Worm (Caenorhabditis elegans) whole organism, L4 larva: ENCODE measurements around the gene C54G7.1.

Source experiments
- F10B5.3 ChIP-seq: sonication (generic microtip); optimal IDR thresholded peaks from 2 replicates; lab custom pipeline; 2016; ENCODE audit warnings: mild to moderate bottlenecking, missing genetic modification characterization, missing compliant biosample characterization
- F49E8.2 ChIP-seq: sonication (generic microtip); optimal IDR thresholded peaks from 2 replicates; lab custom pipeline; 2016; ENCODE audit warnings: missing compliant biosample characterization, mild to moderate bottlenecking, missing genetic modification characterization, borderline replicate concordance
- Y105C5A.15 ChIP-seq: fragments of 200-800 bp; sonication (Bioruptor generic); IDR thresholded peaks from 2 replicates; pipeline ENCODE4 v1.3.6; 2022; ENCODE audit warnings: missing genetic modification characterization, missing compliant biosample characterization
- aha-1 ChIP-seq: fragments of 150-350 bp; peaks from one replicate; lab custom pipeline; 2014; ENCODE audit warnings: missing biosample characterization, missing genetic modification characterization
- ama-1 ChIP-seq: fragments of 150-350 bp; optimal IDR thresholded peaks from 2 replicates; lab custom pipeline; 2014; ENCODE audit warnings: inconsistent platforms, mixed read lengths
- cey-2 ChIP-seq: sonication (generic microtip); optimal IDR thresholded peaks from 3 replicates; lab custom pipeline; 2017; ENCODE audit warnings: missing genetic modification characterization, mild to moderate bottlenecking, missing compliant biosample characterization, antibody characterized with exemption, borderline replicate concordance; ENCODE audit not compliant: insufficient read depth
- daf-8 ChIP-seq: fragments of 200-800 bp; sonication (Bioruptor generic); IDR thresholded peaks from 2 replicates; pipeline ENCODE4 v1.3.6; 2022; ENCODE audit warnings: missing genetic modification characterization, missing compliant biosample characterization
- dmd-6 ChIP-seq: fragments of 200-800 bp; sonication (Bioruptor generic); IDR thresholded peaks from 2 replicates; pipeline ENCODE4 v1.3.6; 2022; ENCODE audit warnings: missing genetic modification reagents, missing genetic modification characterization, missing compliant biosample characterization
- dve-1 ChIP-seq: sonication (generic microtip); optimal IDR thresholded peaks from 2 replicates; lab custom pipeline; 2017; ENCODE audit warnings: antibody characterized with exemption, mild to moderate bottlenecking, missing genetic modification characterization, missing compliant biosample characterization; ENCODE audit not compliant: insufficient read depth
- fkh-10 ChIP-seq: fragments of 150-350 bp; optimal IDR thresholded peaks from 2 replicates; lab custom pipeline; 2014; ENCODE audit warnings: missing biosample characterization, missing genetic modification reagents, missing genetic modification characterization
- gei-8 ChIP-seq: fragments of 200-800 bp; sonication (Bioruptor generic); optimal IDR thresholded peaks from 2 replicates; lab custom pipeline; 2018; ENCODE audit warnings: mild to moderate bottlenecking, missing genetic modification characterization, missing compliant biosample characterization
- hlh-30 ChIP-seq: sonication (generic microtip); optimal IDR thresholded peaks from 2 replicates; lab custom pipeline; 2017; ENCODE audit warnings: antibody characterized with exemption, mild to moderate bottlenecking, missing genetic modification characterization, missing compliant biosample characterization; ENCODE audit not compliant: insufficient read depth
- lim-7 ChIP-seq: fragments of 200-800 bp; sonication (Bioruptor generic); IDR thresholded peaks from 2 replicates; pipeline ENCODE4 v1.3.6; 2022; ENCODE audit warnings: missing genetic modification characterization, missing compliant biosample characterization
- lin-1 ChIP-seq: fragments of 200-800 bp; sonication (Bioruptor generic); IDR thresholded peaks from 2 replicates; pipeline ENCODE4 v1.3.6; 2022; ENCODE audit warnings: missing genetic modification reagents, missing genetic modification characterization, missing compliant biosample characterization
- madf-9 ChIP-seq: fragments of 200-800 bp; sonication (Bioruptor generic); conservative IDR thresholded peaks from 2 replicates; pipeline ENCODE4 v1.3.6; 2022; ENCODE audit warnings: missing genetic modification reagents, missing genetic modification characterization, missing compliant biosample characterization
- mes-2 ChIP-seq: sonication (generic microtip); optimal IDR thresholded peaks from 2 replicates; lab custom pipeline; 2016; ENCODE audit warnings: missing genotype, mild to moderate bottlenecking, missing genetic modification characterization, missing compliant biosample characterization; ENCODE audit not compliant: poor library complexity, severe bottlenecking
- nhr-10 ChIP-seq: fragments of 150-350 bp; optimal IDR thresholded peaks from 2 replicates; lab custom pipeline; 2014; ENCODE audit warnings: missing biosample characterization, missing genetic modification characterization
- nhr-11 ChIP-seq: fragments of 150-350 bp; optimal IDR thresholded peaks from 2 replicates; lab custom pipeline; 2014; ENCODE audit warnings: missing biosample characterization, missing genetic modification characterization
- nhr-111 ChIP-seq: fragments of 200-800 bp; sonication (Bioruptor generic); optimal IDR thresholded peaks from 2 replicates; lab custom pipeline; 2018; ENCODE audit warnings: mild to moderate bottlenecking, missing genetic modification characterization, missing compliant biosample characterization
- nhr-237 ChIP-seq: sonication (generic microtip); optimal IDR thresholded peaks from 2 replicates; lab custom pipeline; 2017; ENCODE audit warnings: missing biosample characterization, missing genetic modification characterization
- nhr-25 ChIP-seq: sonication (generic microtip); optimal IDR thresholded peaks from 2 replicates; lab custom pipeline; 2017; ENCODE audit warnings: missing genetic modification characterization, mild to moderate bottlenecking, missing compliant biosample characterization, antibody characterized with exemption, moderate library complexity, borderline replicate concordance; ENCODE audit not compliant: insufficient read depth
- nhr-42 ChIP-seq: fragments of 200-800 bp; sonication (Bioruptor generic); IDR thresholded peaks from 2 replicates; pipeline ENCODE4 v1.3.6; 2022; ENCODE audit warnings: missing genetic modification characterization, missing compliant biosample characterization
- nhr-6 ChIP-seq: fragments of 150-350 bp; optimal IDR thresholded peaks from 2 replicates; lab custom pipeline; 2014; ENCODE audit warnings: missing biosample characterization, missing genetic modification characterization
- pqm-1 ChIP-seq: sonication (generic microtip); optimal IDR thresholded peaks from 2 replicates; lab custom pipeline; 2017; ENCODE audit warnings: missing biosample characterization, missing genetic modification characterization
- saeg-2 ChIP-seq: fragments of 200-800 bp; sonication (Bioruptor generic); IDR thresholded peaks from 2 replicates; pipeline ENCODE4 v1.3.6; 2022; ENCODE audit warnings: missing genetic modification reagents, missing genetic modification characterization, missing compliant biosample characterization
- skn-1 ChIP-seq: fragments of 150-350 bp; optimal IDR thresholded peaks from 2 replicates; lab custom pipeline; 2014; ENCODE audit warnings: missing biosample characterization, missing genetic modification characterization
- tra-1 ChIP-seq: fragments of 200-800 bp; sonication (Bioruptor generic); IDR thresholded peaks from 2 replicates; pipeline ENCODE4 v1.3.6; 2022; ENCODE audit warnings: missing genetic modification reagents, missing genetic modification characterization, missing compliant biosample characterization
- unc-130 ChIP-seq: sonication (generic microtip); optimal IDR thresholded peaks from 2 replicates; lab custom pipeline; 2016; ENCODE audit warnings: missing genetic modification reagents, missing genetic modification characterization, missing compliant biosample characterization
- unc-62 ChIP-seq, 3 experiments: fragments of 150-350 bp in 1 of 3; sonication (generic microtip); optimal IDR thresholded peaks in 2 of 3; peaks in 1 of 3; 1 replicate in 1 of 3; 2 replicates in 2 of 3; lab custom pipeline; 2014 to 2017; ENCODE audit warnings: missing biosample characterization in 3 of 3, missing genetic modification characterization in 3 of 3, missing genetic modification reagents in 3 of 3, missing genotype in 1 of 3
- zag-1 ChIP-seq: fragments of 150-350 bp; optimal IDR thresholded peaks from 2 replicates; lab custom pipeline; 2014; ENCODE audit warnings: missing biosample characterization, missing genetic modification characterization
- zfp-2 ChIP-seq: sonication (generic microtip); optimal IDR thresholded peaks from 2 replicates; lab custom pipeline; 2016; ENCODE audit warnings: mild to moderate bottlenecking, missing genetic modification characterization, missing compliant biosample characterization
- zfp-3 ChIP-seq: fragments of 200-800 bp; sonication (Bioruptor generic); conservative IDR thresholded peaks from 2 replicates; pipeline ENCODE4 v1.3.6; 2022; ENCODE audit warnings: missing genetic modification reagents, missing genetic modification characterization, missing compliant biosample characterization

The C54G7.1 gene

DNA sequence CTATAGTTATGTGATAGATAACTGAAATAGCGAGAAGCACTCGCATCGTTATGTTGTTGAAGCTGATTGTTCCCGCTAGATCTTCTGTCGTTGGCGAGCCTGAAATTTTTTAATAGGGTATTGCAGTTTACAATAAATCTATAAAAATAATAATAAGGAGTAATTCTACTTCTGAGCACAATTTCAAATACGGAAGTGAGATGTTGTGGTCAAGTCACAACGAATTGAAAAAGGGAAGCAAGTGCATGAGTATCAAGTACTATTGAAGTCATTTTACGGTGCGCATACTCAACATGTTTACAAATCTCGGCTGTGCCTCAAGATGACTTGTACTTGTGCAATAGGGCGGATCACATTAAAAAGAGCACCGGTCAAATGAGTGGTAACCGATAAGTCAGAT lies 5.3 kb upstream of the C54G7.1 start, which contains the start of gene lgx-1:
lgx-1 (minus strand) TSS at position 101 of the 400 bp plus-strand sequence.
- TF ChIP-seq zfp-2 (tag; lab: Kevin White, UChicago) (no peak), unc-130 (GFP tag; lab: Kevin White, UChicago) (no peak), nhr-42 (GFP tag; lab: Robert Waterston, UW) (no peak), hlh-30 (tag; lab: Kevin White, UChicago) (no peak), skn-1 (tag; lab: Kevin White, UChicago) (no peak), saeg-2 (GFP tag; lab: Robert Waterston, UW) (no peak), lin-1 (GFP tag; lab: Robert Waterston, UW) (no peak)

DNA sequence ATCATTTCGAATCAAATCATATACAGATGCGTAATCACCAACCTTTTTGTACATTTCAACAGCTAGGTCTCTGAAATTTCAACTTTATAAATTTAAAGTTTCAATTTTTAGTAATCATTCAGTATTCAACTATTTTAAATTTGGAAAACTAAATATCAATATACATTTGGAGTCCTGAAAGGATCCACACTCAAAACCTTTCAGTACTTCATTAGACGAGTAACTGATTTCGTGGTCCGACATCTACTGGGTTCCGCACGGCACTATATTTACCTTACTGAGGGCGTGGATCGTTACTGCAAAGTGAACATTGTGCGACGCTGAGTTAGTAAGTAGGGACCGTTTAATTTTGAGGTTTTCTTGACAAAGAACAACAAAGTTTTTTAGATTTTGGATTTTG lies 4.1 kb downstream of the C54G7.1 start:
- TF ChIP-seq Y105C5A.15 (GFP tag; lab: Robert Waterston, UW), result no peak
- TF ChIP-seq lim-7 (GFP tag; lab: Robert Waterston, UW), result no peak
- no peak for TF ChIP-seq cey-2
- no peak for TF ChIP-seq fkh-10 (GFP tag; lab: Kevin White, UChicago)
- no peak for TF ChIP-seq mes-2 (tag; lab: Kevin White, UChicago)
- no peak for TF ChIP-seq nhr-10 (tag; lab: Kevin White, UChicago)
- no peak for TF ChIP-seq ama-1 (lab: Kevin White, UChicago)
- TF ChIP-seq nhr-237, result no peak
- no peak for TF ChIP-seq madf-9 (GFP tag; lab: Robert Waterston, UW)
- TF ChIP-seq zag-1 (tag; lab: Kevin White, UChicago), result no peak
- TF ChIP-seq nhr-111 (GFP tag; lab: Kevin White, UChicago), result no peak

DNA sequence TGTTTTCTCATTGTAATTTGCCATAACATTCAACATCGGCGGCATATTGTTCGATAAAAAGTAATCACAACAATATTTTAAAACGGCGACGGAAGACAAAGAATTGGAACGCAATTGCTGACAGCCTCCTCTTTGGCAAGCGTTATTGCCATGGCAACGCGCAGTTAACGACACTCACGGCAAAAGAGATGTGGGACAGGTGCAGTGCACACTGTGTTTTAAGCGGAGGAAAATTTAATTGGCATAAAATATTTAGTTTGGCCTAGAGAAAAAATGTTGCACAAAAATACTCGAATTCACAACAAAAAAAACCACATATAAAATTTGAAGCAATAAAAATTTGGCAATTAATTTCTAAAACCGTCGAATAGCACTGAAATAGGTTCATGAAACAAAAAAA lies 8.9 kb downstream of the C54G7.1 start, which contains the start of gene ifta-1:
ifta-1 (minus strand) TSS at position 101 of the 400 bp plus-strand sequence.
- no peak for TF ChIP-seq tra-1
- no peak for TF ChIP-seq nhr-25 (tag; lab: Kevin White, UChicago)
- TF ChIP-seq nhr-6, result no peak
- TF ChIP-seq F49E8.2 (tag; lab: Kevin White, UChicago), result no peak
- TF ChIP-seq daf-8 (GFP tag; lab: Robert Waterston, UW), result no peak
- TF ChIP-seq dve-1 (tag; lab: Kevin White, UChicago), result no peak
- TF ChIP-seq aha-1, result peak; percentile 19
- TF ChIP-seq, all 104 proteins: peak for 1

DNA sequence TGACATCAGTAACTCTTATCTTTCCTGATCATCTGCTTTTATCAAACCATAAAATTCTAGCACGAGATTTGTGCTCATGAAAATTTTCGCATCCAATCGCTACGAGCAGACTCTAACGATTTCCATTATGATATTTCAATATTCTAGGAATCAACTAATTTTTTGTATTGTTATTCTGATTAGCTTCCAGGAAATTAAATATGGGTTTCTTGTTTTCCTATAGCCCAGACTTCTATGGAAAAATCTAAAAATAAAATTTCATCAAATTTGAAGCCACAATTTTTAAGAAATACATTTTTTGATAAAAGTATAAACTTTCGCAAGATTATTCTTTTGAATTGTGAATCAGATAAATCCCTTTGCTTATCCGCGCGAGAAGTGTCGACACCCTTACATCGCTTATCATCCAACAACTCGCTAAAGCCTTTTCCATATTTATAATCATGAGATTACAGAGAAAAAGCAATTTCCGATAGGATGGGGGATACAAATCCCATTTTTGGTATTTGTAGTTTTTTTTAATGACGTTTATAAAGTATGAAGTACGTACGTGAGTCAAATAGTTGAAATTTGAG lies 11.4 kb downstream of the C54G7.1 start:
- no peak for TF ChIP-seq nhr-11 (tag; lab: Kevin White, UChicago)
- TF ChIP-seq aha-1, result peak; percentile 91
- TF ChIP-seq tra-1, result no peak
- TF ChIP-seq F10B5.3 (tag; lab: Kevin White, UChicago), result no peak
- no peak for TF ChIP-seq gei-8
- no peak for TF ChIP-seq nhr-237

DNA sequence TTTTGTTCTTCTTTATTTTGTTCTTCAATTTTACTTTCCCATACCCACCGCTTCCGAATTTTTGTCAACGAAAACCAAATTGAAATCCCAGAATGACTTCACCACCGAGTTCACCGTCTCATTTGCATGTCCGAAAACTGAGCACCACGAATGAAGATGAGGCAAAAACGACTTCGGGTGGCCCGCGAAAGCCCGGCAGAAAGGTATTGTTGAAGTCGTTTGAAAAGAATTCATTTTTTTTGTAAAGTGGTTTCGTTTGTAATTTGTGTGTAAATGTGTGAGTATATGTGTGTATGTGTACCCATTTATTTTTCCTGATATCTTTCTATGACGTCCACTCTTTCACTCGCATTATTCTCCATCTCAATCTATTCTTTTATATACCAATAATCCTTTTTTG lies 14.2 kb downstream of the C54G7.1 start, which contains the start of gene C38C5.1:
C38C5.1 (plus strand) TSS at position 90 of the 400 bp plus-strand sequence.
- TF ChIP-seq aha-1 (peak; percentile 30), nhr-6 (no peak), unc-62 (GFP tag; optimal IDR thresholded peaks at IDR 0.05 in 1 of 2; lab: Kevin White, UChicago) (peak in 1 of 2 experiments; percentile 95), unc-62 (tag; optimal IDR thresholded peaks at IDR 0.05; lab: Kevin White, UChicago) (no peak), pqm-1 (no peak), dmd-6 (GFP tag; lab: Robert Waterston, UW) (no peak), zfp-3 (no peak)
- TF ChIP-seq, all 104 proteins: peak for 2
